Worm (Caenorhabditis elegans) whole organism, L3 larva: Measurements from ENCODE around the gene T15B12.2.

ENCODE experiments used
- R02D3.7 ChIP-seq: fragments of 150-350 bp; optimal IDR thresholded peaks from 2 replicates; lab custom pipeline; 2014; ENCODE audit warnings: missing biosample characterization, missing genetic modification characterization
- ZK546.5 ChIP-seq: sonication (generic microtip); optimal IDR thresholded peaks from 2 replicates; lab custom pipeline; 2017; ENCODE audit warnings: missing biosample characterization, missing genetic modification characterization
- aly-2 ChIP-seq: fragments of 150-350 bp; optimal IDR thresholded peaks from 2 replicates; lab custom pipeline; 2014; ENCODE audit warnings: missing biosample characterization, missing genetic modification characterization
- ama-1 ChIP-seq: fragments of 150-350 bp; optimal IDR thresholded peaks from 2 replicates; lab custom pipeline; 2018
- ceh-16 ChIP-seq: sonication (generic microtip); optimal IDR thresholded peaks from 2 replicates; lab custom pipeline; 2017; ENCODE audit warnings: missing biosample characterization, missing genetic modification characterization
- ceh-28 ChIP-seq: fragments of 150-350 bp; optimal IDR thresholded peaks from 2 replicates; lab custom pipeline; 2014; ENCODE audit warnings: missing biosample characterization, missing genetic modification reagents, missing genetic modification characterization
- ceh-82 ChIP-seq: fragments of 150-350 bp; optimal IDR thresholded peaks from 2 replicates; lab custom pipeline; 2014; ENCODE audit warnings: missing biosample characterization, missing genetic modification characterization
- ceh-9 ChIP-seq: sonication (generic microtip); optimal IDR thresholded peaks from 2 replicates; lab custom pipeline; 2018; ENCODE audit warnings: missing biosample characterization, missing genetic modification characterization
- egl-27 ChIP-seq: sonication (generic microtip); optimal IDR thresholded peaks from 4 replicates; lab custom pipeline; 2017; ENCODE audit warnings: missing biosample characterization, missing genetic modification reagents, missing genetic modification characterization
- egl-5 ChIP-seq: fragments of 150-350 bp; optimal IDR thresholded peaks from 2 replicates; lab custom pipeline; 2017; ENCODE audit warnings: missing biosample characterization, missing genetic modification reagents, missing genetic modification characterization, inconsistent platforms
- eor-1 ChIP-seq, 2 experiments: fragments of 150-350 bp; optimal IDR thresholded peaks; 2 replicates each; lab custom pipeline; 2014 to 2018; ENCODE audit warnings: missing biosample characterization in 2 of 2, missing genetic modification characterization in 2 of 2
- fkh-10 ChIP-seq: sonication (generic microtip); optimal IDR thresholded peaks from 2 replicates; lab custom pipeline; 2017; ENCODE audit warnings: missing biosample characterization, missing genetic modification reagents, missing genetic modification characterization
- fkh-2 ChIP-seq: fragments of 150-350 bp; optimal IDR thresholded peaks from 2 replicates; lab custom pipeline; 2014; ENCODE audit warnings: missing biosample characterization, missing genetic modification reagents, missing genetic modification characterization
- hmg-11 ChIP-seq: sonication (generic microtip); optimal IDR thresholded peaks from 2 replicates; lab custom pipeline; 2016; ENCODE audit warnings: missing genetic modification characterization, missing compliant biosample characterization
- jun-1 ChIP-seq: fragments of 150-350 bp; optimal IDR thresholded peaks from 2 replicates; lab custom pipeline; 2014; ENCODE audit warnings: missing biosample characterization, missing genetic modification reagents, missing genetic modification characterization
- lin-15B ChIP-seq: fragments of 150-350 bp; optimal IDR thresholded peaks from 2 replicates; lab custom pipeline; 2014; ENCODE audit warnings: missing biosample characterization, missing genetic modification characterization
- lin-39 ChIP-seq: fragments of 150-350 bp; optimal IDR thresholded peaks from 2 replicates; lab custom pipeline; 2018; ENCODE audit warnings: missing biosample characterization, missing genetic modification reagents, missing genetic modification characterization
- mdl-1 ChIP-seq: fragments of 150-350 bp; optimal IDR thresholded peaks from 2 replicates; lab custom pipeline; 2014; ENCODE audit warnings: missing biosample characterization, missing genetic modification characterization
- nfya-1 ChIP-seq: sonication (generic microtip); optimal IDR thresholded peaks from 2 replicates; lab custom pipeline; 2017; ENCODE audit warnings: missing genetic modification characterization, mild to moderate bottlenecking, missing compliant biosample characterization, antibody characterized with exemption, moderate library complexity; ENCODE audit not compliant: insufficient read depth
- nhr-11 ChIP-seq: fragments of 150-350 bp; optimal IDR thresholded peaks from 2 replicates; lab custom pipeline; 2014; ENCODE audit warnings: missing biosample characterization, missing genetic modification characterization
- nhr-12 ChIP-seq: fragments of 150-350 bp; optimal IDR thresholded peaks from 2 replicates; lab custom pipeline; 2014; ENCODE audit warnings: missing biosample characterization, missing genetic modification characterization
- nhr-23 ChIP-seq: fragments of 150-350 bp; optimal IDR thresholded peaks from 2 replicates; lab custom pipeline; 2014; ENCODE audit warnings: missing biosample characterization, missing genetic modification reagents, missing genetic modification characterization
- nhr-237 ChIP-seq: fragments of 150-350 bp; optimal IDR thresholded peaks from 2 replicates; lab custom pipeline; 2014; ENCODE audit warnings: missing biosample characterization, missing genetic modification characterization
- nhr-25 ChIP-seq: sonication (generic microtip); optimal IDR thresholded peaks from 2 replicates; lab custom pipeline; 2017; ENCODE audit warnings: missing biosample characterization, missing genetic modification characterization
- nhr-28 ChIP-seq: fragments of 150-350 bp; optimal IDR thresholded peaks from 2 replicates; lab custom pipeline; 2014; ENCODE audit warnings: missing biosample characterization, missing genetic modification characterization
- nhr-43 ChIP-seq: sonication (generic microtip); optimal IDR thresholded peaks from 2 replicates; lab custom pipeline; 2016; ENCODE audit warnings: mild to moderate bottlenecking, missing genetic modification characterization, missing compliant biosample characterization; ENCODE audit not compliant: poor library complexity, severe bottlenecking
- nhr-67 ChIP-seq: fragments of 150-350 bp; optimal IDR thresholded peaks from 2 replicates; lab custom pipeline; 2014; ENCODE audit warnings: missing biosample characterization, missing genetic modification characterization
- nhr-76 ChIP-seq: fragments of 150-350 bp; sonication (generic microtip); optimal IDR thresholded peaks from 5 replicates; lab custom pipeline; 2014; ENCODE audit warnings: missing biosample characterization, missing genetic modification characterization
- pha-4 ChIP-seq: fragments of 150-350 bp; optimal IDR thresholded peaks from 2 replicates; lab custom pipeline; 2014; ENCODE audit warnings: missing biosample characterization, missing genetic modification reagents, missing genetic modification characterization
- pqm-1 ChIP-seq: fragments of 150-350 bp; optimal IDR thresholded peaks from 2 replicates; lab custom pipeline; 2017; ENCODE audit warnings: missing biosample characterization, missing genetic modification characterization, inconsistent platforms
- sea-2 ChIP-seq: fragments of 150-350 bp; sonication (generic microtip); optimal IDR thresholded peaks from 4 replicates; lab custom pipeline; 2014; ENCODE audit warnings: missing biosample characterization, missing genetic modification reagents, missing genetic modification characterization
- skn-1 ChIP-seq: fragments of 150-350 bp; optimal IDR thresholded peaks from 2 replicates; lab custom pipeline; 2014; ENCODE audit warnings: missing biosample characterization, missing genetic modification characterization
- tbx-2 ChIP-seq: sonication (generic microtip); optimal IDR thresholded peaks from 2 replicates; lab custom pipeline; 2016; ENCODE audit warnings: mild to moderate bottlenecking, missing genetic modification characterization, missing compliant biosample characterization
- unc-62 ChIP-seq: fragments of 150-350 bp; sonication (generic microtip); optimal IDR thresholded peaks from 4 replicates; lab custom pipeline; 2014; ENCODE audit warnings: missing biosample characterization, missing genetic modification reagents, missing genetic modification characterization
- zag-1 ChIP-seq: fragments of 150-350 bp; optimal IDR thresholded peaks from 2 replicates; lab custom pipeline; 2014; ENCODE audit warnings: missing biosample characterization, missing genetic modification characterization

T15B12.2 gene

DNA sequence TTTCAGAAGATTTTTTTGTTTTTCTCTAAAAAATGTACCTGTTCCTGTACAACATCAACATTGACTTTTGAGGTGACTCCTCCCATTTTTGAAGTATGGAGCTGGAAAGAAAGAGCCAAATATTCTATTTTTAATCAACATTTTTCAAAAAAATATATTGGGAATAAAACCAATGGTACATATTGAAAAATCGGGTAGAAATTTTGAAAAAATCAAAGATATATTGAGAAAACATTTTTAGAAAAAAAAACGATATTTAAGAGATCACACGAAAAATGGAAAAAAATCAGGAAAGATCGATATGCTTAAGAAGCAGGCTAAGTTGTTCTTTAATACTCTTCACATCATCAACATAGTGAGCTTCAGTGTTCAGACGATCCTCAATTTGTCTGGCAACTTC is 44.3 kb upstream of the T15B12.2 start, which contains the start of gene glrx-21:
glrx-21 (minus strand) TSS at position 101 of the 400 bp plus-strand sequence.
- no peak for TF ChIP-seq ceh-9 (tag; lab: Kevin White, UChicago)
- TF ChIP-seq hmg-11 (tag; lab: Kevin White, UChicago) = no peak
- TF ChIP-seq egl-5 = no peak
- TF ChIP-seq nhr-25 (tag; lab: Kevin White, UChicago) = no peak
- no peak for TF ChIP-seq nhr-237 (tag; lab: Kevin White, UChicago)
- no peak for TF ChIP-seq tbx-2 (tag; lab: Kevin White, UChicago)
- TF ChIP-seq ceh-16 (tag; lab: Kevin White, UChicago) = no peak
- TF ChIP-seq nhr-67 (tag; lab: Kevin White, UChicago) = no peak
- no peak for TF ChIP-seq nhr-28 (tag; lab: Kevin White, UChicago)
- no peak for TF ChIP-seq nhr-43 (tag; lab: Kevin White, UChicago)
- no peak for TF ChIP-seq eor-1 (tag; optimal IDR thresholded peaks at IDR 0.05; lab: Kevin White, UChicago)
- no peak for TF ChIP-seq ceh-82 (tag; lab: Kevin White, UChicago)
- TF ChIP-seq ama-1 = no peak
- no peak for TF ChIP-seq nhr-23 (tag; lab: Kevin White, UChicago)
- no peak for TF ChIP-seq nhr-76 (tag; lab: Kevin White, UChicago)
- TF ChIP-seq pha-4 (tag; lab: Kevin White, UChicago) = no peak
- TF ChIP-seq aly-2 (tag; lab: Kevin White, UChicago) = no peak
- TF ChIP-seq, all 47 proteins: peak for 0

ce11 chrIII:5344561-5344960 is 42.9 kb upstream of the T15B12.2 start:
- no peak for TF ChIP-seq skn-1 (tag; lab: Kevin White, UChicago)
- TF ChIP-seq egl-27 (tag; lab: Kevin White, UChicago) = no peak
- TF ChIP-seq tbx-2 (tag; lab: Kevin White, UChicago) = no peak
- TF ChIP-seq, all 47 proteins: peak for 0

DNA sequence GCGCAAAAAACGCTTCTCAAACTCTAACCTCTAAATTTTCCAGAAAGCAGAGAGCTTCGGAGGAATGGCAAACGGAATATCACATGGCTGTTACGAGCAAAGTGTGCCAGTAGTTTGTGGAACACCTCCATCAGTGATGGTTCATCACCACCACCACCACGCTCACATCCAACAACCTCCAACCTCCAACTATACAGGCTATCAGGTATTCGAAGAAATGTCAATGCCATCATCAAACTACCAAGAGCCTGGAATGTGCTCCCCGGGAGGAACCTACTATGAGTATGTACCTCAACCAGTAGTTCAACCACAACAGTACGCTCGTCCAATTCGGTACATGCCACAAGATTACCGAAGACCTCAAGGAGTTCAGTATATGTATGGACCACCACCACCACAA is 41.9 kb upstream of the T15B12.2 start:
- TF ChIP-seq skn-1 (tag; lab: Kevin White, UChicago) (no peak), nhr-11 (no peak), R02D3.7 (tag; lab: Kevin White, UChicago) (no peak), egl-5 (no peak), nhr-12 (tag; lab: Kevin White, UChicago) (no peak)

- TF ChIP-seq lin-15B (no peak), ceh-9 (tag; lab: Kevin White, UChicago) (no peak), jun-1 (tag; lab: Kevin White, UChicago) (no peak), zag-1 (tag; lab: Kevin White, UChicago) (no peak), unc-62 (GFP tag; lab: Kevin White, UChicago) (no peak), fkh-10 (GFP tag; lab: Kevin White, UChicago) (no peak), nfya-1 (tag; lab: Kevin White, UChicago) (no peak), mdl-1 (tag; lab: Kevin White, UChicago) (no peak), fkh-2 (tag; lab: Kevin White, UChicago) (no peak), nhr-237 (tag; lab: Kevin White, UChicago) (no peak), pha-4 (tag; lab: Kevin White, UChicago) (no peak), nhr-76 (tag; lab: Kevin White, UChicago) (no peak)
- TF ChIP-seq, all 47 proteins: peak for 0
Observed at ce11 chrIII:5341382-5341781, 39.7 kb upstream of the T15B12.2 start, which contains the start of gene ZK121.2. TSS of gene ZK121.2 (plus strand) at chrIII:5341682.

DNA sequence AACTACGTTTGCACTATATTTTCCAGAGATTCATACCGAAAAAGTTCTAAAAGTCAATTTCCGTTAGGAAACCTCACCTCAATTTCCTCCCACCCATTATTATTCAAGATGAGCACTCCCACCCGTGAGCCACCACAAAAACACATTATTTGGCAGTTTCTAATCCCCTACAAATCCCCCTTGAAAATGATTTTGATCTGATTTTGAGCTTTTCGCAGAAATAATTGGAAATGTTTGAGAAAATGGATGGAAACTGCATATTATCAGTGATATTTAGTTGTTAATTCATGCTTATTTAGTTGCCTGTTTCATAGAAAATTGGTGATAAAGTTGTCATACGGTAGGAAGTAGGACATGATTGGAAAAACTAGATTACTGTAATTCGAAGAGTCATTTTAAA is 38.8 kb upstream of the T15B12.2 start:
- TF ChIP-seq nfya-1 (tag; lab: Kevin White, UChicago) (no peak), nhr-11 (no peak), fkh-10 (GFP tag; lab: Kevin White, UChicago) (no peak), sea-2 (GFP tag; lab: Kevin White, UChicago) (no peak), egl-5 (no peak), ceh-9 (tag; lab: Kevin White, UChicago) (no peak), nhr-28 (tag; lab: Kevin White, UChicago) (no peak), ZK546.5 (tag; lab: Kevin White, UChicago) (no peak), lin-39 (tag; lab: Kevin White, UChicago) (no peak), ceh-28 (no peak), skn-1 (tag; lab: Kevin White, UChicago) (no peak), pha-4 (tag; lab: Kevin White, UChicago) (no peak), nhr-237 (tag; lab: Kevin White, UChicago) (no peak), pqm-1 (tag; lab: Kevin White, UChicago) (no peak), nhr-23 (tag; lab: Kevin White, UChicago) (no peak)
